Fruit fly (Drosophila melanogaster) Kc167 (cell line): ENCODE data around the gene ana1.

ENCODE experiments used
- Myc ChIP-seq: fragments of >200 bp; optimal IDR thresholded peaks from 2 replicates; lab custom pipeline; 2017; ENCODE audit warnings: missing external identifiers
- Sin3A ChIP-seq: fragments of >200 bp; optimal IDR thresholded peaks from 2 replicates; lab custom pipeline; 2018; ENCODE audit warnings: missing external identifiers
- h ChIP-seq: fragments of >200 bp; optimal IDR thresholded peaks from 3 replicates; lab custom pipeline; 2018; ENCODE audit warnings: missing external identifiers
- insv ChIP-seq: fragments of >200 bp; optimal IDR thresholded peaks from 3 replicates; lab custom pipeline; 2018; ENCODE audit warnings: missing external identifiers
- ttk ChIP-seq: sonication (Bioruptor generic); optimal IDR thresholded peaks from 2 replicates; lab custom pipeline; 2017; ENCODE audit warnings: missing external identifiers

DNA sequence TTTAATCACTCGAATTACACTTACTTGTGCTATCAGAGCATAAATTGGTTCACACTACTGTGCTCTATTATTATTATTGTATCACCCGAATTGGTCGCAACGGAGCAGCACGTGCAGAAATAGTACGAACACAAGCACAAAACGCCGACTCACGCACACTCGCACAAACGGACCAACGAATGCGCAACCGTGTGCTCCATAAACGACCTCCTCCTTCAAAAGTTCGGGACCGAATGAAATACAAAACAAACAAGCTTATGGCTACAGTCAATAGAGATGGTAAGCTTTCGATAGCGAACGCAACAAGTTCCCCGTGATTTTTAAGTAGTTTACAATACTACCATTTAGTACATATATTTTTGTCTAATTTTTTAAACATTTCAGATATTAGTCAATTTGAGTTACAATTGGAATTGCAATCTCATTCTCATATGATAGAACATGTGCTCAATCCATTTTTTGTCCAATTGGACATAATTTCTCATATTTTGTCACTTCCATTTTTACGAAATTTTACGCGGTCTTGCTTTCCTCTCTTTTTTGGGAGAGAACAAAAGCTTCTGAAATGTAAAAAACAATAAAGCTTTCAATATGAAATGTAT, 13.4 kb downstream of the ana1 start, which contains the start of gene Cftr:
- no peak for TF ChIP-seq insv (lab: Kevin White, UChicago)
- no peak for TF ChIP-seq ttk (lab: Kevin White, UChicago)
- TF ChIP-seq h (lab: Kevin White, UChicago), result no peak
- TF ChIP-seq Myc (lab: Kevin White, UChicago), result no peak
- no peak for TF ChIP-seq Sin3A
